Fruit fly (Drosophila melanogaster): ENCODE results near the gene CG7900.

The CG7900 gene

dm6 chr3R:8113833-8114673 is 20.1 kb downstream of the CG7900 start (continued):
- TF ChIP-seq CG10462 (GFP tag; optimal IDR thresholded peaks at IDR 0.05) (peak; percentile 44), sisA (GFP tag; IDR thresholded peaks at IDR 0.05) (peak; percentile 82), Max (GFP tag; optimal IDR thresholded peaks at IDR 0.05) (peak; percentile 75), CG10654 (GFP tag; optimal IDR thresholded peaks at IDR 0.05) (peak; percentile 69), Lhr (GFP tag; optimal IDR thresholded peaks at IDR 0.05) (peak; percentile 20), ac (GFP tag; optimal IDR thresholded peaks at IDR 0.05) (peak; percentile 63), gro (GFP tag; optimal IDR thresholded peaks at IDR 0.05) (peak; percentile 94), CG14050 (GFP tag; IDR thresholded peaks at IDR 0.05) (peak; percentile 69), tll (GFP tag; optimal IDR thresholded peaks at IDR 0.05) (peak in 1 of 2 experiments; percentile 19), crc (GFP tag; optimal IDR thresholded peaks at IDR 0.05) (peak; percentile 69), bigmax (GFP tag; optimal IDR thresholded peaks at IDR 0.05) (no peak), Jarid2 (GFP tag; optimal IDR thresholded peaks at IDR 0.05) (peak; percentile 43), CG18476 (GFP tag; optimal IDR thresholded peaks at IDR 0.05) (peak; percentile 79), chm (GFP tag; IDR thresholded peaks at IDR 0.05) (peak; percentile 77), chn (GFP tag; optimal IDR thresholded peaks at IDR 0.05) (peak; percentile 83), Dip2 (GFP tag; IDR thresholded peaks at IDR 0.05) (no peak), Med (GFP tag) (peak; percentile 97), otp (GFP tag; IDR thresholded peaks at IDR 0.05) (peak; percentile 85), CkIIα-i1 (GFP tag; IDR thresholded peaks at IDR 0.05) (no peak), Dref (GFP tag; IDR thresholded peaks at IDR 0.05) (no peak), sob (GFP tag; IDR thresholded peaks at IDR 0.05) (peak; percentile 44; the same call in 1 of the 2 replicates), Dfd (GFP tag; optimal IDR thresholded peaks at IDR 0.05) (no peak), sd (tag; optimal IDR thresholded peaks at IDR 0.05) (peak; percentile 34), CG11560 (tag; IDR thresholded peaks at IDR 0.05) (0 out of 3 replicates have a peak, but pooled peaks have one; percentile 38), Mrtf (GFP tag; IDR thresholded peaks at IDR 0.05) (peak; percentile 70), Side (GFP tag; optimal IDR thresholded peaks at IDR 0.05) (peak; percentile 74), usp (GFP tag; optimal IDR thresholded peaks at IDR 0.05) (no peak), CG3726 (GFP tag; IDR thresholded peaks at IDR 0.05) (0 out of 3 replicates have a peak, but pooled peaks have one; percentile 58), Blimp-1 (GFP tag; optimal IDR thresholded peaks at IDR 0.05) (peak; percentile 79), Bgb (GFP tag; IDR thresholded peaks at IDR 0.05; ENCODE audit: partially characterized antibody) (no peak), ap (GFP tag; IDR thresholded peaks at IDR 0.05) (peak; percentile 74), CG4730 (GFP tag; IDR thresholded peaks at IDR 0.05) (peak; percentile 75), CG12071 (GFP tag; optimal IDR thresholded peaks at IDR 0.05) (peak; percentile 55), CG6791 (GFP tag; IDR thresholded peaks at IDR 0.05; ENCODE audit: partially characterized antibody) (no peak), CG9932 (GFP tag; IDR thresholded peaks at IDR 0.05) (peak; percentile 59), NC2α (GFP tag; optimal IDR thresholded peaks at IDR 0.05) (peak; percentile 41), CG11696 (GFP tag; IDR thresholded peaks at IDR 0.05) (0 out of 2 replicates have a peak, but pooled peaks have one; percentile 52), CG7271 (tag; optimal IDR thresholded peaks at IDR 0.05) (peak; percentile 77), CG2129 (GFP tag; IDR thresholded peaks at IDR 0.05; ENCODE audit: partially characterized antibody) (no peak), lilli (GFP tag; optimal IDR thresholded peaks at IDR 0.05) (peak; percentile 90), CG2202 (tag; optimal IDR thresholded peaks at IDR 0.05) (peak; percentile 41), CG11695 (GFP tag; IDR thresholded peaks at IDR 0.05) (peak; percentile 85), slou (GFP tag; optimal IDR thresholded peaks at IDR 0.05) (peak; percentile 37), Vsx1 (GFP tag; optimal IDR thresholded peaks at IDR 0.05) (peak; percentile 24), ewg (GFP tag; optimal IDR thresholded peaks at IDR 0.05) (peak; percentile 61), pum (GFP tag; optimal IDR thresholded peaks at IDR 0.05) (peak; percentile 78), CG12391 (tag; optimal IDR thresholded peaks at IDR 0.05) (peak; percentile 90), esg (GFP tag; conservative IDR thresholded peaks at IDR 0.05) (peak; percentile 80), corto (GFP tag; optimal IDR thresholded peaks at IDR 0.05) (peak; percentile 82)

All from whole organism, embryonic.